ENCODE assay signal across 3 fruit fly cellular contexts in the genomic region with DNA sequence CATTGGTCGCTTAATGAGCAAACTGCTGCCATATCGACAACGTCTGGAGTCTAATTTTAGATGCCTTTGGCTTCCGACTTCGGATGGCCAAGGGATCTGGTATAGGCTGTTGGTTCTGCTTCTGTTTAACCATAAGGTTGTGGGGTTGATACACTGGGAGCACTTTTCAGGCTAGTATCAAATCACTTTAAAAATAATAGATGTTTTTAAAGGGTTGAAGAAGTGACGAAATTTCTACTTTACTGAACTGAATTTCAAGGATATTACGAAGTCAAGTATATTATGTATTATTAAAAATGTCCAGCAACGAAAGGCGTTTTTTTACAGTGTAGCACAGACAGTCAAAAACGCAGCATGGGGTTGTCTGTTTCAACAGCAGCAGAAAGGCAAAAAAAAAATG.
TF ChIP-seq lines count a peak whose summit lies in the region.

No protein-coding gene starts in this region.

TF ChIP-seq in whole organism, embryonic, 481 proteins besides CTCF, POLR2A, EP300 and RAD21 (continued from another document and continues in another):
- peak; percentile 59 for TF ChIP-seq run (tag; optimal IDR thresholded peaks at IDR 0.05; lab: Kevin White, UChicago)
- TF ChIP-seq Dad (GFP tag; optimal IDR thresholded peaks at IDR 0.05; lab: Kevin White, UChicago) = peak; percentile 62
- TF ChIP-seq Hsf (GFP tag; optimal IDR thresholded peaks at IDR 0.05; lab: Kevin White, UChicago) = peak; percentile 78
- TF ChIP-seq CG7786 (GFP tag; optimal IDR thresholded peaks at IDR 0.05; lab: Kevin White, UChicago) = peak; percentile 53
- TF ChIP-seq nau (GFP tag; optimal IDR thresholded peaks at IDR 0.05; lab: Kevin White, UChicago) = peak; percentile 77
- TF ChIP-seq CG4328 (GFP tag; optimal IDR thresholded peaks at IDR 0.05; lab: Kevin White, UChicago) = peak; percentile 33
- TF ChIP-seq aop (GFP tag; IDR thresholded peaks at IDR 0.05; lab: Robert Waterston, UW) = no peak
- peak; percentile 51 for TF ChIP-seq CG7271 (tag; optimal IDR thresholded peaks at IDR 0.05; lab: Kevin White, UChicago)
- TF ChIP-seq CG7745 (tag; optimal IDR thresholded peaks at IDR 0.05; lab: Kevin White, UChicago) = peak; percentile 21
- TF ChIP-seq cad (GFP tag; optimal IDR thresholded peaks at IDR 0.05; lab: Kevin White, UChicago) = no peak
- TF ChIP-seq CG33213 (GFP tag; optimal IDR thresholded peaks at IDR 0.05; lab: Kevin White, UChicago) = peak; percentile 65
- TF ChIP-seq Sox102F (GFP tag; optimal IDR thresholded peaks at IDR 0.05; lab: Kevin White, UChicago) = peak; percentile 82
- peak; percentile 85 for TF ChIP-seq Sox100B (GFP tag; optimal IDR thresholded peaks at IDR 0.05; lab: Kevin White, UChicago)
- TF ChIP-seq CG4404 (GFP tag; IDR thresholded peaks at IDR 0.05; lab: Robert Waterston, UW) = peak; percentile 79
- TF ChIP-seq CG1233 (GFP tag; optimal IDR thresholded peaks at IDR 0.05; lab: Kevin White, UChicago) = peak; percentile 79
- TF ChIP-seq fd96Cb (tag; optimal IDR thresholded peaks at IDR 0.05; lab: Kevin White, UChicago) = peak; percentile 93
- TF ChIP-seq fd64A (GFP tag; optimal IDR thresholded peaks at IDR 0.05; lab: Kevin White, UChicago) = peak; percentile 85
- no peak for TF ChIP-seq ab (GFP tag; optimal IDR thresholded peaks at IDR 0.05; lab: Kevin White, UChicago)
- no peak for TF ChIP-seq CG3726 (GFP tag; IDR thresholded peaks at IDR 0.05; lab: Robert Waterston, UW)
- TF ChIP-seq sr (GFP tag; IDR thresholded peaks at IDR 0.05; lab: Robert Waterston, UW) = no peak
- TF ChIP-seq CG30431 (GFP tag; optimal IDR thresholded peaks at IDR 0.05; lab: Kevin White, UChicago) = peak; percentile 66
- peak; percentile 50 for TF ChIP-seq CG9609 (GFP tag; optimal IDR thresholded peaks at IDR 0.05; lab: Kevin White, UChicago)
- TF ChIP-seq CG17186 (GFP tag; optimal IDR thresholded peaks at IDR 0.05; lab: Kevin White, UChicago) = peak; percentile 33
- peak; percentile 51 for TF ChIP-seq CG13123 (GFP tag; optimal IDR thresholded peaks at IDR 0.05; lab: Kevin White, UChicago)
- TF ChIP-seq Adf1 (GFP tag; IDR thresholded peaks at IDR 0.05; lab: Robert Waterston, UW) = no peak
- peak; percentile 62 for TF ChIP-seq CG1792 (GFP tag; optimal IDR thresholded peaks at IDR 0.05; lab: Kevin White, UChicago)
- peak; percentile 73 for TF ChIP-seq ewg (GFP tag; optimal IDR thresholded peaks at IDR 0.05; lab: Kevin White, UChicago)
- TF ChIP-seq ara (GFP tag; IDR thresholded peaks at IDR 0.05; lab: Robert Waterston, UW) = peak; percentile 93
- peak; percentile 29; the same call in 1 of the 2 replicates for TF ChIP-seq Taf1 (GFP tag; IDR thresholded peaks at IDR 0.05; lab: Robert Waterston, UW)
- TF ChIP-seq CG10147 (GFP tag; optimal IDR thresholded peaks at IDR 0.05; lab: Kevin White, UChicago) = peak; percentile 75
- TF ChIP-seq CG6813 (GFP tag; optimal IDR thresholded peaks at IDR 0.05; lab: Kevin White, UChicago) = peak; percentile 90
- TF ChIP-seq mld (GFP tag; IDR thresholded peaks at IDR 0.05; lab: Robert Waterston, UW; ENCODE audit: partially characterized antibody) = no peak
- TF ChIP-seq phol (tag; optimal IDR thresholded peaks at IDR 0.05; lab: Kevin White, UChicago) = peak; percentile 91
- TF ChIP-seq CG6272 (GFP tag; IDR thresholded peaks at IDR 0.05; lab: Robert Waterston, UW) = peak; percentile 75
- TF ChIP-seq BEAF-32 (GFP tag; optimal IDR thresholded peaks at IDR 0.05; lab: Kevin White, UChicago) = no peak
- TF ChIP-seq Rfx (GFP tag; IDR thresholded peaks at IDR 0.05; lab: Robert Waterston, UW) = peak; percentile 62
- TF ChIP-seq insv (GFP tag; optimal IDR thresholded peaks at IDR 0.05; lab: Kevin White, UChicago) = no peak
- peak; percentile 86 for TF ChIP-seq az2 (GFP tag; optimal IDR thresholded peaks at IDR 0.05; lab: Kevin White, UChicago)
- TF ChIP-seq CG10979 (tag; optimal IDR thresholded peaks at IDR 0.05; lab: Kevin White, UChicago) = peak; percentile 97
- no peak for TF ChIP-seq usp (GFP tag; optimal IDR thresholded peaks at IDR 0.05; lab: Kevin White, UChicago)
- TF ChIP-seq wek (GFP tag; optimal IDR thresholded peaks at IDR 0.05; lab: Kevin White, UChicago) = peak; percentile 27
- TF ChIP-seq gro (GFP tag; optimal IDR thresholded peaks at IDR 0.05; lab: Kevin White, UChicago) = peak; percentile 50

TF ChIP-seq in whole organism, prepupa, 60 proteins besides CTCF, POLR2A, EP300 and RAD21 (continued from another document):
- peak; percentile 30 for TF ChIP-seq Sox15 (GFP tag; optimal IDR thresholded peaks at IDR 0.05; lab: Kevin White, UChicago)
- TF ChIP-seq CG3032 (tag; optimal IDR thresholded peaks at IDR 0.05; lab: Kevin White, UChicago) = peak; percentile 89
- TF ChIP-seq dac (GFP tag; optimal IDR thresholded peaks at IDR 0.05; lab: Kevin White, UChicago) = peak; percentile 19
- peak; percentile 60 for TF ChIP-seq Lpt (GFP tag; optimal IDR thresholded peaks at IDR 0.05; lab: Kevin White, UChicago)
- peak; percentile 85 for TF ChIP-seq CG9139 (GFP tag; optimal IDR thresholded peaks at IDR 0.05; lab: Kevin White, UChicago)
- TF ChIP-seq CG11902 (GFP tag; optimal IDR thresholded peaks at IDR 0.05; lab: Kevin White, UChicago) = peak; percentile 27
- TF ChIP-seq Eip93F (GFP tag; optimal IDR thresholded peaks at IDR 0.05; lab: Kevin White, UChicago) = no peak
- TF ChIP-seq CG6854 (GFP tag; optimal IDR thresholded peaks at IDR 0.05; lab: Kevin White, UChicago) = no peak
- peak; percentile 51 for TF ChIP-seq Met (GFP tag; optimal IDR thresholded peaks at IDR 0.05; lab: Kevin White, UChicago)
- TF ChIP-seq CG32006 (GFP tag; optimal IDR thresholded peaks at IDR 0.05; lab: Kevin White, UChicago) = peak; percentile 57
- peak; percentile 62 for TF ChIP-seq CG15336 (GFP tag; IDR thresholded peaks at IDR 0.05; lab: Robert Waterston, UW)
- peak; percentile 38 for TF ChIP-seq vri (GFP tag; optimal IDR thresholded peaks at IDR 0.05; lab: Kevin White, UChicago)
- no peak for TF ChIP-seq CG4318 (GFP tag; optimal IDR thresholded peaks at IDR 0.05; lab: Kevin White, UChicago)
- TF ChIP-seq Gug (GFP tag; IDR thresholded peaks at IDR 0.05; lab: Robert Waterston, UW) = peak; percentile 56; the same call in 1 of the 2 replicates
- TF ChIP-seq CG8119 (GFP tag; IDR thresholded peaks at IDR 0.05; lab: Robert Waterston, UW) = peak; percentile 72
- peak; percentile 41 for TF ChIP-seq Hr4 (GFP tag; optimal IDR thresholded peaks at IDR 0.05; lab: Kevin White, UChicago)
- TF ChIP-seq Blimp-1 (GFP tag; optimal IDR thresholded peaks at IDR 0.05; lab: Kevin White, UChicago) = no peak
- peak; percentile 63 for TF ChIP-seq esn (GFP tag; optimal IDR thresholded peaks at IDR 0.05; lab: Kevin White, UChicago)
- peak; percentile 84 for TF ChIP-seq Eip75B (GFP tag; optimal IDR thresholded peaks at IDR 0.05; lab: Kevin White, UChicago)
- TF ChIP-seq Eip78C (GFP tag; lab: Kevin White, UChicago) = peak; percentile 96
- peak; percentile 1 for TF ChIP-seq Ets21C (GFP tag; optimal IDR thresholded peaks at IDR 0.05; lab: Kevin White, UChicago)
- TF ChIP-seq Sox14 (GFP tag; optimal IDR thresholded peaks at IDR 0.05; lab: Kevin White, UChicago) = peak; percentile 71
- peak; percentile 69 for TF ChIP-seq topi (GFP tag; optimal IDR thresholded peaks at IDR 0.05; lab: Kevin White, UChicago)
- no peak for TF ChIP-seq Hr38 (GFP tag; optimal IDR thresholded peaks at IDR 0.05; lab: Kevin White, UChicago)
- TF ChIP-seq CG10631 (GFP tag; optimal IDR thresholded peaks at IDR 0.05; lab: Kevin White, UChicago) = peak; percentile 75
- peak; percentile 88 for TF ChIP-seq CG3919 (GFP tag; optimal IDR thresholded peaks at IDR 0.05; lab: Kevin White, UChicago)
- 0 out of 2 replicates have a peak, but pooled peaks have one; percentile 37 for TF ChIP-seq CG11294 (GFP tag; IDR thresholded peaks at IDR 0.05; lab: Robert Waterston, UW)
- TF ChIP-seq net (GFP tag; optimal IDR thresholded peaks at IDR 0.05; lab: Kevin White, UChicago) = peak; percentile 82
- peak; percentile 85 for TF ChIP-seq svp (GFP tag; lab: Kevin White, UChicago)
- TF ChIP-seq CG31627 (GFP tag; optimal IDR thresholded peaks at IDR 0.05; lab: Kevin White, UChicago) = peak; percentile 38
- TF ChIP-seq CG1621 (tag; optimal IDR thresholded peaks at IDR 0.05; lab: Kevin White, UChicago) = peak; percentile 87
- TF ChIP-seq pdm3 (GFP tag; optimal IDR thresholded peaks at IDR 0.05; lab: Kevin White, UChicago) = peak; percentile 73
- TF ChIP-seq fkh (GFP tag; optimal IDR thresholded peaks at IDR 0.05; lab: Kevin White, UChicago) = no peak
- peak; percentile 45 for TF ChIP-seq CG6276 (GFP tag; optimal IDR thresholded peaks at IDR 0.05; lab: Kevin White, UChicago)
- peak; percentile 71 for TF ChIP-seq achi (GFP tag; optimal IDR thresholded peaks at IDR 0.05; lab: Kevin White, UChicago)
- peak; percentile 60 for TF ChIP-seq CG11762 (GFP tag; optimal IDR thresholded peaks at IDR 0.05; lab: Kevin White, UChicago; ENCODE audit: insufficient read depth)
- TF ChIP-seq Sox102F (GFP tag; optimal IDR thresholded peaks at IDR 0.05; lab: Kevin White, UChicago) = peak; percentile 66
- TF ChIP-seq Smox (GFP tag; optimal IDR thresholded peaks at IDR 0.05; lab: Kevin White, UChicago) = peak; percentile 48
TF ChIP-seq in whole organism, prepupa: peak in this region for 54.

TF ChIP-seq in whole organism, wandering third instar larva, 38 proteins besides CTCF, POLR2A, EP300 and RAD21 (continued from another document):
- peak; percentile 4 for TF ChIP-seq dmrt93B (GFP tag; optimal IDR thresholded peaks at IDR 0.05; lab: Kevin White, UChicago)
- TF ChIP-seq pan (optimal IDR thresholded peaks at IDR 0.05; lab: Kevin White, UChicago) = no peak
- TF ChIP-seq Dfd (GFP tag; optimal IDR thresholded peaks at IDR 0.05; lab: Kevin White, UChicago) = no peak
- no peak for TF ChIP-seq CrebA (GFP tag; optimal IDR thresholded peaks at IDR 0.05; lab: Kevin White, UChicago; ENCODE audit: borderline replicate concordance)
- TF ChIP-seq Myc (optimal IDR thresholded peaks at IDR 0.05; lab: Kevin White, UChicago) = no peak
- peak; percentile 5 for TF ChIP-seq brk (GFP tag; optimal IDR thresholded peaks at IDR 0.05; lab: Kevin White, UChicago)
- TF ChIP-seq tai (GFP tag; optimal IDR thresholded peaks at IDR 0.05; lab: Kevin White, UChicago) = no peak
- peak; percentile 49 for TF ChIP-seq br (GFP tag; optimal IDR thresholded peaks at IDR 0.05; lab: Kevin White, UChicago)
- TF ChIP-seq sage (GFP tag; optimal IDR thresholded peaks at IDR 0.05; lab: Kevin White, UChicago) = no peak
- no peak for TF ChIP-seq dl (GFP tag; optimal IDR thresholded peaks at IDR 0.05; lab: Kevin White, UChicago; ENCODE audit: insufficient read depth in 1 of 2, partially characterized antibody in 2 of 2)
